Fruit fly (Drosophila melanogaster) whole organism, pupa: Measurements from ENCODE around the gene CG43165.

Experiments
- CG13204 ChIP-seq: fragments of 200-800 bp; sonication (Bioruptor generic); optimal IDR thresholded peaks from 2 replicates; lab custom pipeline; 2018; ENCODE audit warnings: missing biosample characterization, mild to moderate bottlenecking, missing genetic modification characterization, moderate library complexity
- CG15710 ChIP-seq: fragments of 200-800 bp; sonication (Bioruptor generic); optimal IDR thresholded peaks from 2 replicates; lab custom pipeline; 2018; ENCODE audit warnings: missing biosample characterization, mild to moderate bottlenecking, missing genetic modification characterization, moderate library complexity
- CG34367 ChIP-seq: fragments of 200-800 bp; sonication (Bioruptor generic); optimal IDR thresholded peaks from 2 replicates; lab custom pipeline; 2018; ENCODE audit warnings: missing biosample characterization, mild to moderate bottlenecking, missing genetic modification characterization
- EcR ChIP-seq: fragments of 200-800 bp; sonication (Bioruptor generic); optimal IDR thresholded peaks from 3 replicates; lab custom pipeline; 2019; ENCODE audit warnings: missing biosample characterization, missing genetic modification characterization, mild to moderate bottlenecking, moderate library complexity, missing genetic modification reagents
- Ets98B ChIP-seq: fragments of 200-800 bp; sonication (Bioruptor generic); IDR thresholded peaks from 2 replicates; pipeline ENCODE4 v1.3.6; 2022; ENCODE audit warnings: missing biosample characterization, missing genetic modification characterization
- Snoo ChIP-seq: fragments of 200-800 bp; sonication (Bioruptor generic); optimal IDR thresholded peaks from 3 replicates; lab custom pipeline; 2017; ENCODE audit warnings: missing biosample characterization, mild to moderate bottlenecking, missing genetic modification characterization, inconsistent platforms

- no peak for TF ChIP-seq Ets98B
- TF ChIP-seq CG34367 (tag; lab: Kevin White, UChicago) = no peak
- TF ChIP-seq CG15710 (tag; lab: Kevin White, UChicago) = no peak
- no peak for TF ChIP-seq CG13204
- TF ChIP-seq Snoo (tag; lab: Kevin White, UChicago) = no peak
- TF ChIP-seq EcR (GFP tag; lab: Kevin White, UChicago) = no peak
Observed at dm6 chr2L:3740443-3740842, 45.6 kb upstream of the CG43165 start.
